Worm (Caenorhabditis elegans) whole organism, L3 larva: Measurements from ENCODE around the gene glr-2.
A peak's percentile ranks its signal among the peaks of the same experiment; 100 is the strongest.

Experiments used
- R02D3.7 ChIP-seq: fragments of 150-350 bp; optimal IDR thresholded peaks from 2 replicates; lab custom pipeline; 2014; ENCODE audit warnings: missing biosample characterization, missing genetic modification characterization
- ZK546.5 ChIP-seq: sonication (generic microtip); optimal IDR thresholded peaks from 2 replicates; lab custom pipeline; 2017; ENCODE audit warnings: missing biosample characterization, missing genetic modification characterization
- aly-2 ChIP-seq: fragments of 150-350 bp; optimal IDR thresholded peaks from 2 replicates; lab custom pipeline; 2014; ENCODE audit warnings: missing biosample characterization, missing genetic modification characterization
- ceh-16 ChIP-seq: sonication (generic microtip); optimal IDR thresholded peaks from 2 replicates; lab custom pipeline; 2017; ENCODE audit warnings: missing biosample characterization, missing genetic modification characterization
- ceh-28 ChIP-seq: fragments of 150-350 bp; optimal IDR thresholded peaks from 2 replicates; lab custom pipeline; 2014; ENCODE audit warnings: missing biosample characterization, missing genetic modification reagents, missing genetic modification characterization
- ceh-82 ChIP-seq: fragments of 150-350 bp; optimal IDR thresholded peaks from 2 replicates; lab custom pipeline; 2014; ENCODE audit warnings: missing biosample characterization, missing genetic modification characterization
- ceh-9 ChIP-seq: sonication (generic microtip); optimal IDR thresholded peaks from 2 replicates; lab custom pipeline; 2018; ENCODE audit warnings: missing biosample characterization, missing genetic modification characterization
- egl-27 ChIP-seq: sonication (generic microtip); optimal IDR thresholded peaks from 4 replicates; lab custom pipeline; 2017; ENCODE audit warnings: missing biosample characterization, missing genetic modification reagents, missing genetic modification characterization
- elt-1 ChIP-seq: fragments of 150-350 bp; optimal IDR thresholded peaks from 2 replicates; lab custom pipeline; 2014; ENCODE audit warnings: missing biosample characterization, missing genetic modification characterization
- elt-2 ChIP-seq: sonication (generic microtip); optimal IDR thresholded peaks from 2 replicates; lab custom pipeline; 2016; ENCODE audit warnings: missing genetic modification reagents, mild to moderate bottlenecking, missing genetic modification characterization, missing compliant biosample characterization
- eor-1 ChIP-seq, 2 experiments: fragments of 150-350 bp; optimal IDR thresholded peaks; 2 replicates each; lab custom pipeline; 2014 to 2018; ENCODE audit warnings: missing biosample characterization in 2 of 2, missing genetic modification characterization in 2 of 2
- fkh-10 ChIP-seq: sonication (generic microtip); optimal IDR thresholded peaks from 2 replicates; lab custom pipeline; 2017; ENCODE audit warnings: missing biosample characterization, missing genetic modification reagents, missing genetic modification characterization
- fos-1 ChIP-seq: fragments of 150-350 bp; optimal IDR thresholded peaks from 2 replicates; lab custom pipeline; 2014; ENCODE audit warnings: missing biosample characterization, missing genetic modification characterization
- hmg-11 ChIP-seq: sonication (generic microtip); optimal IDR thresholded peaks from 2 replicates; lab custom pipeline; 2016; ENCODE audit warnings: missing genetic modification characterization, missing compliant biosample characterization
- jun-1 ChIP-seq: fragments of 150-350 bp; optimal IDR thresholded peaks from 2 replicates; lab custom pipeline; 2014; ENCODE audit warnings: missing biosample characterization, missing genetic modification reagents, missing genetic modification characterization
- lin-15B ChIP-seq: fragments of 150-350 bp; optimal IDR thresholded peaks from 2 replicates; lab custom pipeline; 2014; ENCODE audit warnings: missing biosample characterization, missing genetic modification characterization
- lin-39 ChIP-seq: fragments of 150-350 bp; optimal IDR thresholded peaks from 2 replicates; lab custom pipeline; 2018; ENCODE audit warnings: missing biosample characterization, missing genetic modification reagents, missing genetic modification characterization
- lsy-12 ChIP-seq: sonication (generic microtip); optimal IDR thresholded peaks from 2 replicates; lab custom pipeline; 2016; ENCODE audit warnings: mild to moderate bottlenecking, missing genetic modification characterization, missing compliant biosample characterization
- mdl-1 ChIP-seq: fragments of 150-350 bp; optimal IDR thresholded peaks from 2 replicates; lab custom pipeline; 2014; ENCODE audit warnings: missing biosample characterization, missing genetic modification characterization
- nfya-1 ChIP-seq: sonication (generic microtip); optimal IDR thresholded peaks from 2 replicates; lab custom pipeline; 2017; ENCODE audit warnings: missing genetic modification characterization, mild to moderate bottlenecking, missing compliant biosample characterization, antibody characterized with exemption, moderate library complexity; ENCODE audit not compliant: insufficient read depth
- nhr-11 ChIP-seq: fragments of 150-350 bp; optimal IDR thresholded peaks from 2 replicates; lab custom pipeline; 2014; ENCODE audit warnings: missing biosample characterization, missing genetic modification characterization
- nhr-12 ChIP-seq: fragments of 150-350 bp; optimal IDR thresholded peaks from 2 replicates; lab custom pipeline; 2014; ENCODE audit warnings: missing biosample characterization, missing genetic modification characterization
- nhr-23 ChIP-seq: fragments of 150-350 bp; optimal IDR thresholded peaks from 2 replicates; lab custom pipeline; 2014; ENCODE audit warnings: missing biosample characterization, missing genetic modification reagents, missing genetic modification characterization
- nhr-237 ChIP-seq: fragments of 150-350 bp; optimal IDR thresholded peaks from 2 replicates; lab custom pipeline; 2014; ENCODE audit warnings: missing biosample characterization, missing genetic modification characterization
- nhr-25 ChIP-seq: sonication (generic microtip); optimal IDR thresholded peaks from 2 replicates; lab custom pipeline; 2017; ENCODE audit warnings: missing biosample characterization, missing genetic modification characterization
- nhr-43 ChIP-seq: sonication (generic microtip); optimal IDR thresholded peaks from 2 replicates; lab custom pipeline; 2016; ENCODE audit warnings: mild to moderate bottlenecking, missing genetic modification characterization, missing compliant biosample characterization; ENCODE audit not compliant: poor library complexity, severe bottlenecking
- nhr-67 ChIP-seq: fragments of 150-350 bp; optimal IDR thresholded peaks from 2 replicates; lab custom pipeline; 2014; ENCODE audit warnings: missing biosample characterization, missing genetic modification characterization
- nhr-76 ChIP-seq: fragments of 150-350 bp; sonication (generic microtip); optimal IDR thresholded peaks from 5 replicates; lab custom pipeline; 2014; ENCODE audit warnings: missing biosample characterization, missing genetic modification characterization
- pha-4 ChIP-seq: fragments of 150-350 bp; optimal IDR thresholded peaks from 2 replicates; lab custom pipeline; 2014; ENCODE audit warnings: missing biosample characterization, missing genetic modification reagents, missing genetic modification characterization
- pqm-1 ChIP-seq: fragments of 150-350 bp; optimal IDR thresholded peaks from 2 replicates; lab custom pipeline; 2017; ENCODE audit warnings: missing biosample characterization, missing genetic modification characterization, inconsistent platforms
- sea-2 ChIP-seq: fragments of 150-350 bp; sonication (generic microtip); optimal IDR thresholded peaks from 4 replicates; lab custom pipeline; 2014; ENCODE audit warnings: missing biosample characterization, missing genetic modification reagents, missing genetic modification characterization
- skn-1 ChIP-seq: fragments of 150-350 bp; optimal IDR thresholded peaks from 2 replicates; lab custom pipeline; 2014; ENCODE audit warnings: missing biosample characterization, missing genetic modification characterization
- snpc-4 ChIP-seq: fragments of 150-350 bp; optimal IDR thresholded peaks from 2 replicates; lab custom pipeline; 2014; ENCODE audit warnings: missing biosample characterization, missing genetic modification characterization
- tbx-2 ChIP-seq: sonication (generic microtip); optimal IDR thresholded peaks from 2 replicates; lab custom pipeline; 2016; ENCODE audit warnings: mild to moderate bottlenecking, missing genetic modification characterization, missing compliant biosample characterization
- unc-39 ChIP-seq: sonication (generic microtip); optimal IDR thresholded peaks from 4 replicates; lab custom pipeline; 2017; ENCODE audit warnings: missing biosample characterization, missing genetic modification characterization
- zag-1 ChIP-seq: fragments of 150-350 bp; optimal IDR thresholded peaks from 2 replicates; lab custom pipeline; 2014; ENCODE audit warnings: missing biosample characterization, missing genetic modification characterization
- ztf-4 ChIP-seq: fragments of 150-350 bp; optimal IDR thresholded peaks from 2 replicates; lab custom pipeline; 2014; ENCODE audit warnings: missing biosample characterization, missing genetic modification characterization

Gene glr-2

ce11 chrIII:7122860-7123259, 21.9 kb downstream of the glr-2 start, which contains the start of the genes B0280.9 and rpia-1 (continued):
- TF ChIP-seq pha-4 (peak; percentile 59), ceh-9 (tag; lab: Kevin White, UChicago) (no peak), nhr-25 (tag; lab: Kevin White, UChicago) (no peak), eor-1 (tag; optimal IDR thresholded peaks at IDR 0.05; lab: Kevin White, UChicago) (no peak), unc-39 (tag; lab: Kevin White, UChicago) (no peak), zag-1 (tag; lab: Kevin White, UChicago) (no peak), nhr-76 (no peak), fos-1 (no peak), tbx-2 (no peak), ceh-28 (tag; lab: Kevin White, UChicago) (no peak), fkh-10 (GFP tag; lab: Kevin White, UChicago) (no peak)

ce11 chrIII:7120477-7120876, 24.3 kb downstream of the glr-2 start:
- TF ChIP-seq nhr-67 (tag; lab: Kevin White, UChicago), result no peak
- no peak for TF ChIP-seq mdl-1
- no peak for TF ChIP-seq lin-15B (tag; lab: Kevin White, UChicago)
- peak; percentile 42 for TF ChIP-seq nhr-25 (tag; lab: Kevin White, UChicago)
- peak; percentile 28 for TF ChIP-seq nhr-43 (tag; lab: Kevin White, UChicago)
- TF ChIP-seq lsy-12 (tag; lab: Kevin White, UChicago), result no peak
- TF ChIP-seq ZK546.5, result no peak
- TF ChIP-seq sea-2 (GFP tag; lab: Kevin White, UChicago), result no peak
- no peak for TF ChIP-seq elt-1 (tag; lab: Kevin White, UChicago)
- peak; percentile 22 for TF ChIP-seq jun-1 (tag; lab: Kevin White, UChicago)
- TF ChIP-seq zag-1 (tag; lab: Kevin White, UChicago), result no peak
- TF ChIP-seq pha-4, result peak; percentile 31
- no peak for TF ChIP-seq ceh-9 (tag; lab: Kevin White, UChicago)
- no peak for TF ChIP-seq ceh-16 (tag; lab: Kevin White, UChicago)
- TF ChIP-seq nhr-76, result no peak
- no peak for TF ChIP-seq skn-1 (tag; lab: Kevin White, UChicago)
- peak; percentile 63 for TF ChIP-seq pqm-1 (tag; lab: Kevin White, UChicago)
- TF ChIP-seq nhr-11 (tag; lab: Kevin White, UChicago), result no peak
- TF ChIP-seq nhr-23 (tag; lab: Kevin White, UChicago), result peak; percentile 68
- no peak for TF ChIP-seq lin-39 (tag; lab: Kevin White, UChicago)
- TF ChIP-seq elt-2, result peak; percentile 26
- peak; percentile 46 for TF ChIP-seq egl-27 (tag; lab: Kevin White, UChicago)
- no peak for TF ChIP-seq aly-2 (tag; lab: Kevin White, UChicago)
- TF ChIP-seq ztf-4 (tag; lab: Kevin White, UChicago), result no peak

- TF ChIP-seq skn-1 (tag; lab: Kevin White, UChicago) (peak; percentile 71), jun-1 (tag; lab: Kevin White, UChicago) (peak; percentile 76), elt-1 (tag; lab: Kevin White, UChicago) (peak; percentile 45), nhr-12 (tag; lab: Kevin White, UChicago) (no peak), ztf-4 (tag; lab: Kevin White, UChicago) (no peak), nhr-25 (tag; lab: Kevin White, UChicago) (peak; percentile 85), mdl-1 (peak; percentile 22), R02D3.7 (no peak), pqm-1 (tag; lab: Kevin White, UChicago) (peak; percentile 74), ceh-82 (tag; lab: Kevin White, UChicago) (no peak), ceh-28 (tag; lab: Kevin White, UChicago) (peak; percentile 41), pha-4 (peak; percentile 89), nhr-43 (tag; lab: Kevin White, UChicago) (peak; percentile 59), nhr-23 (tag; lab: Kevin White, UChicago) (peak; percentile 62), lsy-12 (tag; lab: Kevin White, UChicago) (peak; percentile 3), egl-27 (tag; lab: Kevin White, UChicago) (peak; percentile 87), nhr-237 (no peak), sea-2 (GFP tag; lab: Kevin White, UChicago) (no peak), snpc-4 (tag; lab: Kevin White, UChicago) (peak; percentile 45), lin-15B (tag; lab: Kevin White, UChicago) (peak; percentile 25), elt-2 (peak; percentile 68), nfya-1 (peak; percentile 73), hmg-11 (tag; lab: Kevin White, UChicago) (peak; percentile 28)
These were observed 28.0 kb downstream of the glr-2 start for ce11 chrIII:7116615-7117252.
